Fruit fly (Drosophila melanogaster): ENCODE measurements around the gene Gug.

The Gug gene

dm6 chr3L:8440771-8441549 lies 8.8 kb upstream of the Gug start (continued):
- TF ChIP-seq Oli (tag; optimal IDR thresholded peaks at IDR 0.05) (no peak), pan (optimal IDR thresholded peaks at IDR 0.05) (no peak), pan (GFP tag; optimal IDR thresholded peaks at IDR 0.05 in 1 of 2, IDR thresholded peaks at IDR 0.05 in 1 of 2) (peak in 1 of 2 experiments; percentile 34), CG11695 (GFP tag; IDR thresholded peaks at IDR 0.05) (peak; percentile 53; the same call in 2 of the 3 replicates), hkb (optimal IDR thresholded peaks at IDR 0.05) (no peak), hkb (GFP tag; IDR thresholded peaks at IDR 0.05) (peak; percentile 46), lilli (GFP tag; optimal IDR thresholded peaks at IDR 0.05) (peak; percentile 62), CG6791 (GFP tag; IDR thresholded peaks at IDR 0.05; ENCODE audit: partially characterized antibody) (no peak), trh (GFP tag; optimal IDR thresholded peaks at IDR 0.05) (no peak), CG7372 (GFP tag; IDR thresholded peaks at IDR 0.05) (no peak), row (GFP tag; IDR thresholded peaks at IDR 0.05) (peak; percentile 47; the same call in 2 of the 3 replicates), phol (tag; optimal IDR thresholded peaks at IDR 0.05) (peak; percentile 28), YL-1 (GFP tag; optimal IDR thresholded peaks at IDR 0.05) (no peak), Sry-β (GFP tag; optimal IDR thresholded peaks at IDR 0.05) (no peak), chinmo (GFP tag; IDR thresholded peaks at IDR 0.05; ENCODE audit: partially characterized antibody) (peak; percentile 53; the same call in 1 of the 4 replicates), rib (GFP tag; IDR thresholded peaks at IDR 0.05) (no peak), ham (GFP tag; IDR thresholded peaks at IDR 0.05) (no peak), CG17359 (tag; optimal IDR thresholded peaks at IDR 0.05) (peak; percentile 50), psq (GFP tag; optimal IDR thresholded peaks at IDR 0.05) (peak; percentile 47), CG3163 (GFP tag; optimal IDR thresholded peaks at IDR 0.05) (no peak), CG13894 (tag; optimal IDR thresholded peaks at IDR 0.05) (no peak), btn (GFP tag; optimal IDR thresholded peaks at IDR 0.05) (no peak), eyg (GFP tag; optimal IDR thresholded peaks at IDR 0.05) (peak; percentile 44), Sin3A (optimal IDR thresholded peaks at IDR 0.05) (no peak), chm (GFP tag; IDR thresholded peaks at IDR 0.05) (no peak), esg (GFP tag; conservative IDR thresholded peaks at IDR 0.05) (no peak), CG1233 (GFP tag; optimal IDR thresholded peaks at IDR 0.05) (no peak), CG10321 (GFP tag; IDR thresholded peaks at IDR 0.05) (no peak), CG11247 (GFP tag; IDR thresholded peaks at IDR 0.05) (no peak), CG8388 (GFP tag; optimal IDR thresholded peaks at IDR 0.05) (peak; percentile 28), slbo (GFP tag; IDR thresholded peaks at IDR 0.05) (peak; percentile 55; the same call in 1 of the 2 replicates), ATbp (GFP tag; optimal IDR thresholded peaks at IDR 0.05) (peak; percentile 75), sqz (GFP tag; optimal IDR thresholded peaks at IDR 0.05) (peak; percentile 71), CG2120 (GFP tag; optimal IDR thresholded peaks at IDR 0.05) (peak; percentile 58), kah (GFP tag; optimal IDR thresholded peaks at IDR 0.05) (no peak), sim (GFP tag; IDR thresholded peaks at IDR 0.05) (no peak), CG6854 (GFP tag; optimal IDR thresholded peaks at IDR 0.05) (peak; percentile 13), Rfx (GFP tag; IDR thresholded peaks at IDR 0.05) (no peak; the same call in 1 of the 2 replicates), zfh2 (GFP tag; optimal IDR thresholded peaks at IDR 0.05) (peak; percentile 21), fd64A (GFP tag; optimal IDR thresholded peaks at IDR 0.05) (no peak), Hsf (GFP tag; optimal IDR thresholded peaks at IDR 0.05) (peak; percentile 32), jumu (GFP tag; optimal IDR thresholded peaks at IDR 0.05) (peak; percentile 25), CG14014 (GFP tag; IDR thresholded peaks at IDR 0.05) (peak; percentile 54; the same call in 1 of the 2 replicates), Vsx1 (GFP tag; optimal IDR thresholded peaks at IDR 0.05) (peak; percentile 4), oc (tag; optimal IDR thresholded peaks at IDR 0.05) (no peak)

Measured in whole organism, embryonic.